Fruit fly (Drosophila melanogaster): ENCODE measurements around the gene ATP7.

- TF ChIP-seq psq (optimal IDR thresholded peaks at IDR 0.05) (no peak), usp (GFP tag; optimal IDR thresholded peaks at IDR 0.05) (no peak), Dll (optimal IDR thresholded peaks at IDR 0.05) (no peak), EcR (GFP tag; optimal IDR thresholded peaks at IDR 0.05) (no peak), pan (optimal IDR thresholded peaks at IDR 0.05) (no peak), CG8478 (optimal IDR thresholded peaks at IDR 0.05) (no peak)
Measured at dm6 chrX:11849267-11849666, 5.6 kb upstream of the ATP7 start.
